Worm (Caenorhabditis elegans): ENCODE data around the gene fbxb-55.

DNA sequence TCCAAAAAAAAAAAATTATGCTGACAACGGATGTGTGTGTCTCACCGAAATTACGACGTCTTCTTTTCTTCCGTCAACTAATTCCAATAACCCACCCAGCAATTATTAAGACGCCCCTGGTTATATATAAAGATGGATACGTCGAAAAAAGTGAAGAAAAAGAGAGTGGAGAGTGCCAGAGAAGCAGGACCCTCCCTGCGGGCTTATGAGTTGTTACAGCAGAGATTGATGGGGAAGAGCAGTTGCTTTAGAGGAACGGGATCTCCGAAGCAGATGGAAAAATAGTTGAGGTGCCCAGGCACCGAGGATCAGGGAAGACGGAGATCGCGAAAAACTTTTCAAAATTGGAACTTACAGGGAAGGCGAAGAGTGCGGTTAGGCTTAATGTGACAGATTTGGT lies 13.3 kb upstream of the fbxb-55 start:
- TF ChIP-seq cog-1 (tag; optimal IDR thresholded peaks at IDR 0.05), result no peak
- TF ChIP-seq klf-2 (GFP tag; conservative IDR thresholded peaks at IDR 0.05), result no peak
- no peak for TF ChIP-seq flt-1 (GFP tag; IDR thresholded peaks at IDR 0.05)
- no peak for TF ChIP-seq tab-1 (GFP tag; IDR thresholded peaks at IDR 0.05)
- no peak for TF ChIP-seq T22C8.4 (GFP tag; IDR thresholded peaks at IDR 0.05)
- no peak for TF ChIP-seq ztf-29 (GFP tag; IDR thresholded peaks at IDR 0.05)
- TF ChIP-seq med-1 (GFP tag; optimal IDR thresholded peaks at IDR 0.05; ENCODE audit: insufficient read depth), result no peak
- TF ChIP-seq ref-1 (GFP tag; conservative IDR thresholded peaks at IDR 0.05), result no peak
- no peak for TF ChIP-seq ztf-23 (GFP tag; IDR thresholded peaks at IDR 0.05)

All from whole organism, midembryonic.